Fruit fly (Drosophila melanogaster): ENCODE measurements around the gene CG8219.

CG8219 gene

dm6 chr3L:6173826-6174255, 26.4 kb upstream of the CG8219 start, which contains the start of the genes fmt and CG7376 (continued):
- TF ChIP-seq CG16863 (GFP tag; optimal IDR thresholded peaks at IDR 0.05) (no peak), gem (tag; optimal IDR thresholded peaks at IDR 0.05) (no peak), dm (GFP tag; optimal IDR thresholded peaks at IDR 0.05) (no peak), PHDP (tag; optimal IDR thresholded peaks at IDR 0.05) (no peak), CG18619 (GFP tag; optimal IDR thresholded peaks at IDR 0.05) (no peak), CG6272 (GFP tag; IDR thresholded peaks at IDR 0.05) (no peak), Trl (optimal IDR thresholded peaks at IDR 0.05) (no peak), Trl (GFP tag; optimal IDR thresholded peaks at IDR 0.05) (no peak), CG1603 (tag; optimal IDR thresholded peaks at IDR 0.05) (no peak), CG18476 (GFP tag; optimal IDR thresholded peaks at IDR 0.05) (no peak), nerfin-1 (tag; optimal IDR thresholded peaks at IDR 0.05) (peak; percentile 28), Hmr (GFP tag; optimal IDR thresholded peaks at IDR 0.05) (no peak), CG34376 (GFP tag; optimal IDR thresholded peaks at IDR 0.05) (no peak), Mrtf (GFP tag; IDR thresholded peaks at IDR 0.05) (no peak), dpn (GFP tag; optimal IDR thresholded peaks at IDR 0.05) (peak in 1 of 2 experiments; percentile 42), CG7271 (tag; optimal IDR thresholded peaks at IDR 0.05) (no peak), CG11456 (GFP tag; IDR thresholded peaks at IDR 0.05) (no peak), hkb (optimal IDR thresholded peaks at IDR 0.05) (peak; percentile 37), hkb (GFP tag; IDR thresholded peaks at IDR 0.05) (no peak), B-H1 (GFP tag; IDR thresholded peaks at IDR 0.05) (no peak), disco-r (GFP tag; optimal IDR thresholded peaks at IDR 0.05) (no peak), D19B (GFP tag; optimal IDR thresholded peaks at IDR 0.05) (no peak), CG42726 (GFP tag; IDR thresholded peaks at IDR 0.05; ENCODE audit: partially characterized antibody) (no peak), CG14014 (GFP tag; IDR thresholded peaks at IDR 0.05) (no peak), ranshi (GFP tag; IDR thresholded peaks at IDR 0.05) (no peak), CG10654 (GFP tag; optimal IDR thresholded peaks at IDR 0.05) (peak; percentile 27), amos (GFP tag; IDR thresholded peaks at IDR 0.05; ENCODE audit: partially characterized antibody) (peak; percentile 63), CG9876 (GFP tag; optimal IDR thresholded peaks at IDR 0.05) (no peak), sob (GFP tag; IDR thresholded peaks at IDR 0.05) (no peak), dan (GFP tag; IDR thresholded peaks at IDR 0.05) (no peak), cad (GFP tag; optimal IDR thresholded peaks at IDR 0.05) (no peak), CG12769 (tag; optimal IDR thresholded peaks at IDR 0.05) (no peak), CG15696 (tag; optimal IDR thresholded peaks at IDR 0.05) (peak; percentile 34), CG18599 (GFP tag; optimal IDR thresholded peaks at IDR 0.05) (no peak), CG32532 (GFP tag; IDR thresholded peaks at IDR 0.05) (no peak; the same call in 1 of the 2 replicates), usp (GFP tag; optimal IDR thresholded peaks at IDR 0.05) (no peak), CG32772 (GFP tag; IDR thresholded peaks at IDR 0.05) (no peak), CG11093 (GFP tag; IDR thresholded peaks at IDR 0.05) (no peak), Doc3 (GFP tag; IDR thresholded peaks at IDR 0.05; ENCODE audit: partially characterized antibody) (0 out of 3 replicates have a peak, but pooled peaks have one; percentile 47), CG4617 (GFP tag; optimal IDR thresholded peaks at IDR 0.05; ENCODE audit: borderline replicate concordance) (no peak), stc (GFP tag; IDR thresholded peaks at IDR 0.05) (no peak), crc (GFP tag; optimal IDR thresholded peaks at IDR 0.05) (no peak), Bgb (GFP tag; IDR thresholded peaks at IDR 0.05; ENCODE audit: partially characterized antibody) (peak; percentile 71), Adf1 (GFP tag; IDR thresholded peaks at IDR 0.05) (no peak), vnd (GFP tag; IDR thresholded peaks at IDR 0.05; ENCODE audit: partially characterized antibody) (peak; percentile 84), Fer1 (GFP tag; optimal IDR thresholded peaks at IDR 0.05) (no peak), CG18262 (tag; optimal IDR thresholded peaks at IDR 0.05) (no peak), al (GFP tag; IDR thresholded peaks at IDR 0.05) (no peak), MESR4 (GFP tag; optimal IDR thresholded peaks at IDR 0.05) (no peak), CG11723 (GFP tag; optimal IDR thresholded peaks at IDR 0.05) (no peak), CG2678 (tag; optimal IDR thresholded peaks at IDR 0.05) (no peak), ro (GFP tag; IDR thresholded peaks at IDR 0.05) (no peak)
